Worm (Caenorhabditis elegans): ENCODE data around the gene bath-15.
"Not testable (repeated sequence)": the region's sequence is repeated elsewhere in the genome, so short reads cannot be mapped to it uniquely, and the experiment has no call there.

DNA sequence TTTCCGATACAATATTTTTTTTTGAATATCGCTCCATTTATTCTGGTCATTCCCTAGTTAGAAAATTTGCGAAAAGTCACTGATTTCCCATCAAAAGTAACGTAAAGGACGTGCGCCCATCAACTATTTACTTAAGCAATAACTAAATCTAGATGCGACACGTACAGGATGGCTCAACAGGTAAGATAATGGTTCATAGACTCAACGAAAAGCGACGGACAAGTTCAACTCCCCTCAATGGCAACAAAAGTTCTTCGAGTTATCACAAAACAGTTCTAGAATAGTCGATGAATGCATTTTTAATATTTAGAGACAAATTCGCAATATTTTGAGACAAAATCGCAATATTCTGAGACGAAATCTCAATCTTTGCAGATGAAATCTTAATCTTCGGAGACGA, 45.3 kb upstream of the bath-15 start:
- TF ChIP-seq zag-1 (tag; optimal IDR thresholded peaks at IDR 0.05); ZK546.5 (tag; optimal IDR thresholded peaks at IDR 0.05); skn-1 (tag; optimal IDR thresholded peaks at IDR 0.05); ceh-28 (tag; optimal IDR thresholded peaks at IDR 0.05); nhr-48 (tag; optimal IDR thresholded peaks at IDR 0.05); fkh-10 (GFP tag; optimal IDR thresholded peaks at IDR 0.05); madf-5 (GFP tag; IDR thresholded peaks at IDR 0.05); mdl-1 (tag; optimal IDR thresholded peaks at IDR 0.05); snpc-4 (tag; optimal IDR thresholded peaks at IDR 0.05): not testable (repeated sequence)
